Worm (Caenorhabditis elegans) whole organism, L1 larva: ENCODE results near the gene H37A05.4.

ENCODE experiments used
- F16B12.6 ChIP-seq: fragments of 150-350 bp; optimal IDR thresholded peaks from 2 replicates; lab custom pipeline; 2014; ENCODE audit warnings: missing biosample characterization, missing genetic modification characterization
- Y116A8C.19 ChIP-seq: sonication (generic microtip); optimal IDR thresholded peaks from 2 replicates; lab custom pipeline; 2016; ENCODE audit warnings: missing compliant biosample characterization, missing genetic modification characterization, borderline replicate concordance
- ama-1 ChIP-seq: fragments of 150-350 bp; optimal IDR thresholded peaks from 2 replicates; lab custom pipeline; 2014
- blmp-1 ChIP-seq: fragments of 150-350 bp; optimal IDR thresholded peaks from 2 replicates; lab custom pipeline; 2014; ENCODE audit warnings: missing biosample characterization, missing genetic modification characterization
- ceh-63 ChIP-seq: fragments of 200-800 bp; sonication (Bioruptor generic); optimal IDR thresholded peaks from 2 replicates; lab custom pipeline; 2018; ENCODE audit warnings: mild to moderate bottlenecking, missing genetic modification characterization, missing compliant biosample characterization
- ceh-82 ChIP-seq, 3 experiments: fragments of 150-350 bp in 1 of 3; sonication (generic microtip) in 2 of 3; optimal IDR thresholded peaks; 2 replicates each; lab custom pipeline; 2014 to 2017; ENCODE audit warnings: missing biosample characterization in 3 of 3, missing genetic modification characterization in 3 of 3
- dpl-1 ChIP-seq, 3 experiments: fragments of 150-350 bp in 2 of 3; sonication (generic microtip) in 1 of 3; optimal IDR thresholded peaks; 2 replicates each; lab custom pipeline; 2014 to 2017; ENCODE audit warnings: missing biosample characterization in 3 of 3, missing genetic modification characterization in 3 of 3, missing genetic modification reagents in 3 of 3
- dsc-1 ChIP-seq: sonication (generic microtip); optimal IDR thresholded peaks from 2 replicates; lab custom pipeline; 2016; ENCODE audit warnings: mild to moderate bottlenecking, missing genetic modification characterization, missing compliant biosample characterization
- egl-13 ChIP-seq: sonication (generic microtip); optimal IDR thresholded peaks from 2 replicates; lab custom pipeline; 2016; ENCODE audit warnings: missing genotype, missing genetic modification reagents, missing genetic modification characterization, missing compliant biosample characterization
- ets-5 ChIP-seq: fragments of 200-800 bp; sonication (Bioruptor generic); IDR thresholded peaks from 2 replicates; pipeline ENCODE4 v1.3.6; 2022; ENCODE audit warnings: missing genetic modification characterization, missing compliant biosample characterization
- fkh-10 ChIP-seq: sonication (generic microtip); optimal IDR thresholded peaks from 2 replicates; lab custom pipeline; 2017; ENCODE audit warnings: missing biosample characterization, missing genetic modification reagents, missing genetic modification characterization
- fos-1 ChIP-seq: fragments of 150-350 bp; optimal IDR thresholded peaks from 2 replicates; lab custom pipeline; 2014; ENCODE audit warnings: missing biosample characterization, missing genetic modification characterization
- grh-1 ChIP-seq: fragments of 200-800 bp; sonication (Bioruptor generic); IDR thresholded peaks from 2 replicates; pipeline ENCODE4 v1.3.6; 2022; ENCODE audit warnings: missing genetic modification reagents, missing genetic modification characterization, missing compliant biosample characterization
- hlh-17 ChIP-seq: fragments of 200-800 bp; sonication (Bioruptor generic); optimal IDR thresholded peaks from 2 replicates; lab custom pipeline; 2018; ENCODE audit warnings: missing genetic modification characterization, mild to moderate bottlenecking, missing compliant biosample characterization, moderate library complexity, borderline replicate concordance
- hlh-4 ChIP-seq: sonication (generic microtip); optimal IDR thresholded peaks from 2 replicates; lab custom pipeline; 2016; ENCODE audit warnings: mild to moderate bottlenecking, missing genetic modification characterization, missing compliant biosample characterization
- irx-1 ChIP-seq: sonication (generic microtip); optimal IDR thresholded peaks from 2 replicates; lab custom pipeline; 2016; ENCODE audit warnings: missing genetic modification characterization, missing compliant biosample characterization
- jun-1 ChIP-seq: fragments of 150-350 bp; optimal IDR thresholded peaks from 2 replicates; lab custom pipeline; 2014; ENCODE audit warnings: missing biosample characterization, missing genetic modification reagents, missing genetic modification characterization
- lin-35 ChIP-seq, 2 experiments: fragments of 150-350 bp; optimal IDR thresholded peaks; 2 replicates each; lab custom pipeline; 2014; ENCODE audit warnings: missing biosample characterization in 2 of 2, missing genetic modification characterization in 2 of 2, missing genetic modification reagents in 2 of 2
- lin-39 ChIP-seq: fragments of 150-350 bp; optimal IDR thresholded peaks from 2 replicates; lab custom pipeline; 2014; ENCODE audit warnings: missing biosample characterization, missing genetic modification reagents, missing genetic modification characterization
- lsy-2 ChIP-seq, 2 experiments: fragments of 150-350 bp; optimal IDR thresholded peaks; 2 replicates each; lab custom pipeline; 2014; ENCODE audit warnings: missing biosample characterization in 2 of 2, missing genetic modification characterization in 2 of 2
- mab-9 ChIP-seq: fragments of 200-800 bp; sonication (Bioruptor generic); IDR thresholded peaks from 2 replicates; pipeline ENCODE4 v1.3.6; 2022; ENCODE audit warnings: missing genetic modification reagents, missing genetic modification characterization, missing compliant biosample characterization
- mdl-1 ChIP-seq, 2 experiments: fragments of 150-350 bp; optimal IDR thresholded peaks; 2 replicates each; lab custom pipeline; 2014 to 2017; ENCODE audit warnings: missing biosample characterization in 2 of 2, missing genetic modification characterization in 2 of 2, inconsistent platforms in 1 of 2
- mef-2 ChIP-seq: fragments of 150-350 bp; optimal IDR thresholded peaks from 2 replicates; lab custom pipeline; 2014; ENCODE audit warnings: missing biosample characterization, missing genetic modification characterization
- mep-1 ChIP-seq: fragments of 150-350 bp; optimal IDR thresholded peaks from 2 replicates; lab custom pipeline; 2014; ENCODE audit warnings: missing biosample characterization, missing genetic modification characterization
- nhr-11 ChIP-seq: fragments of 150-350 bp; optimal IDR thresholded peaks from 2 replicates; lab custom pipeline; 2014; ENCODE audit warnings: missing biosample characterization, missing genetic modification characterization
- nhr-12 ChIP-seq: sonication (generic microtip); optimal IDR thresholded peaks from 2 replicates; lab custom pipeline; 2017; ENCODE audit warnings: missing biosample characterization, missing genetic modification characterization
- nhr-237 ChIP-seq: fragments of 150-350 bp; optimal IDR thresholded peaks from 2 replicates; lab custom pipeline; 2014; ENCODE audit warnings: missing biosample characterization, missing genetic modification characterization
- nhr-47 ChIP-seq: sonication (generic microtip); optimal IDR thresholded peaks from 2 replicates; lab custom pipeline; 2016; ENCODE audit warnings: mild to moderate bottlenecking, missing genetic modification characterization, moderate library complexity, missing compliant biosample characterization
- nhr-76 ChIP-seq: sonication (generic microtip); optimal IDR thresholded peaks from 2 replicates; lab custom pipeline; 2017; ENCODE audit warnings: missing biosample characterization, missing genetic modification characterization
- nhr-77 ChIP-seq: fragments of 150-350 bp; optimal IDR thresholded peaks from 2 replicates; lab custom pipeline; 2014; ENCODE audit warnings: missing biosample characterization, missing genetic modification characterization
- nhr-84 ChIP-seq: sonication (generic microtip); optimal IDR thresholded peaks from 2 replicates; lab custom pipeline; 2017; ENCODE audit warnings: missing biosample characterization, missing genetic modification characterization
- nhr-90 ChIP-seq: sonication (generic microtip); optimal IDR thresholded peaks from 2 replicates; lab custom pipeline; 2016; ENCODE audit warnings: mild to moderate bottlenecking, missing genetic modification characterization, missing compliant biosample characterization; ENCODE audit not compliant: poor library complexity
- pax-3 ChIP-seq: fragments of 200-800 bp; sonication (Bioruptor generic); optimal IDR thresholded peaks from 2 replicates; lab custom pipeline; 2018; ENCODE audit warnings: mild to moderate bottlenecking, missing genetic modification characterization, moderate library complexity, missing compliant biosample characterization
- pqm-1 ChIP-seq: sonication (generic microtip); optimal IDR thresholded peaks from 3 replicates; lab custom pipeline; 2017; ENCODE audit warnings: missing biosample characterization, missing genetic modification characterization
- skn-1 ChIP-seq: fragments of 150-350 bp; optimal IDR thresholded peaks from 2 replicates; lab custom pipeline; 2014; ENCODE audit warnings: missing biosample characterization, missing genetic modification characterization
- snpc-4 ChIP-seq: fragments of 150-350 bp; optimal IDR thresholded peaks from 2 replicates; lab custom pipeline; 2014; ENCODE audit warnings: missing biosample characterization, missing genetic modification characterization
- sox-4 ChIP-seq: sonication (generic microtip); optimal IDR thresholded peaks from 2 replicates; lab custom pipeline; 2016; ENCODE audit warnings: missing genetic modification characterization, missing compliant biosample characterization
- sup-37 ChIP-seq: fragments of 200-800 bp; sonication (Bioruptor generic); optimal IDR thresholded peaks from 2 replicates; lab custom pipeline; 2018; ENCODE audit warnings: mild to moderate bottlenecking, missing genetic modification characterization, missing compliant biosample characterization
- tbx-2 ChIP-seq: sonication (generic microtip); optimal IDR thresholded peaks from 2 replicates; lab custom pipeline; 2016; ENCODE audit warnings: missing genetic modification characterization, missing compliant biosample characterization
- unc-30 ChIP-seq: sonication (generic microtip); optimal IDR thresholded peaks from 2 replicates; lab custom pipeline; 2017; ENCODE audit warnings: missing biosample characterization, missing genetic modification characterization
- vab-15 ChIP-seq: sonication (generic microtip); optimal IDR thresholded peaks from 2 replicates; lab custom pipeline; 2017; ENCODE audit warnings: missing genotype, mild to moderate bottlenecking, missing genetic modification characterization, missing compliant biosample characterization
- zip-4 ChIP-seq: fragments of 200-800 bp; sonication (Bioruptor generic); optimal IDR thresholded peaks from 2 replicates; lab custom pipeline; 2018; ENCODE audit warnings: mild to moderate bottlenecking, missing genetic modification characterization, moderate library complexity, missing compliant biosample characterization
- ztf-11 ChIP-seq, 2 experiments: sonication (generic microtip); optimal IDR thresholded peaks; 2 replicates each; lab custom pipeline; 2016 to 2017; ENCODE audit warnings: missing genetic modification characterization in 2 of 2, missing biosample characterization in 1 of 2, missing compliant biosample characterization in 1 of 2
- ztf-4 ChIP-seq: fragments of 150-350 bp; optimal IDR thresholded peaks from 2 replicates; lab custom pipeline; 2014; ENCODE audit warnings: missing biosample characterization, missing genetic modification characterization

The H37A05.4 gene

ce11 chrV:13652322-13652721 lies 2.7 kb upstream of the H37A05.4 start:
- TF ChIP-seq dsc-1 (tag; lab: Kevin White, UChicago) (no peak), mab-9 (GFP tag; lab: Robert Waterston, UW) (no peak), lin-35 (GFP tag; optimal IDR thresholded peaks at IDR 0.05; lab: Kevin White, UChicago) (no peak), irx-1 (tag; lab: Kevin White, UChicago) (no peak), nhr-84 (tag; lab: Kevin White, UChicago) (no peak), hlh-4 (tag; lab: Kevin White, UChicago) (no peak), snpc-4 (no peak), lsy-2 (tag; optimal IDR thresholded peaks at IDR 0.05; lab: Kevin White, UChicago) (no peak), dpl-1 (GFP tag; optimal IDR thresholded peaks at IDR 0.05; lab: Kevin White, UChicago) (no peak), nhr-237 (tag; lab: Kevin White, UChicago) (no peak), ztf-4 (tag; lab: Kevin White, UChicago) (no peak), nhr-76 (no peak), nhr-47 (no peak), vab-15 (tag; lab: Kevin White, UChicago) (no peak), nhr-12 (tag; lab: Kevin White, UChicago) (no peak), nhr-77 (tag; lab: Kevin White, UChicago) (no peak), zip-4 (GFP tag; lab: Kevin White, UChicago) (no peak)

ce11 chrV:13650800-13651199 lies 1.2 kb upstream of the H37A05.4 start:
- TF ChIP-seq nhr-12 (tag; lab: Kevin White, UChicago) (no peak), tbx-2 (tag; lab: Kevin White, UChicago) (no peak), nhr-11 (tag; lab: Kevin White, UChicago) (no peak), ets-5 (GFP tag; lab: Robert Waterston, UW) (no peak), blmp-1 (tag; lab: Kevin White, UChicago) (no peak), grh-1 (GFP tag; lab: Robert Waterston, UW) (no peak), pax-3 (tag; lab: Kevin White, UChicago) (no peak), mdl-1 (tag; optimal IDR thresholded peaks at IDR 0.05; lab: Kevin White, UChicago) (no peak), ceh-63 (GFP tag; lab: Kevin White, UChicago) (no peak)

- no peak for TF ChIP-seq mef-2
- no peak for TF ChIP-seq hlh-17 (GFP tag; lab: Kevin White, UChicago)
- TF ChIP-seq nhr-84 (tag; lab: Kevin White, UChicago) = no peak
- no peak for TF ChIP-seq unc-30 (tag; lab: Kevin White, UChicago)
- no peak for TF ChIP-seq skn-1 (tag; lab: Kevin White, UChicago)
- TF ChIP-seq egl-13 (tag; lab: Kevin White, UChicago) = no peak
- no peak for TF ChIP-seq Y116A8C.19 (tag; lab: Kevin White, UChicago)
- TF ChIP-seq fos-1 (tag; lab: Kevin White, UChicago) = no peak
- no peak for TF ChIP-seq F16B12.6 (tag; lab: Kevin White, UChicago)
- no peak for TF ChIP-seq jun-1
- no peak for TF ChIP-seq sup-37 (GFP tag; lab: Kevin White, UChicago)
- TF ChIP-seq, all 84 proteins: peak for 0
Measured at ce11 chrV:13647617-13648016, 2.0 kb downstream of the H37A05.4 start.

ce11 chrV:13647185-13647584 lies 2.4 kb downstream of the H37A05.4 start:
- no peak for TF ChIP-seq nhr-90 (tag; lab: Kevin White, UChicago)
- TF ChIP-seq fkh-10 (GFP tag; lab: Kevin White, UChicago) = no peak
- no peak for TF ChIP-seq pqm-1 (tag; lab: Kevin White, UChicago)
- no peak for TF ChIP-seq ama-1
- TF ChIP-seq ztf-11 (tag; optimal IDR thresholded peaks at IDR 0.05; lab: Kevin White, UChicago) = no peak
- TF ChIP-seq lsy-2 (tag; optimal IDR thresholded peaks at IDR 0.05; lab: Kevin White, UChicago) = no peak
- no peak for TF ChIP-seq mep-1 (tag; lab: Kevin White, UChicago)
- no peak for TF ChIP-seq sox-4 (tag; lab: Kevin White, UChicago)
- TF ChIP-seq lin-39 (tag; lab: Kevin White, UChicago) = no peak
- TF ChIP-seq ceh-82 (tag; optimal IDR thresholded peaks at IDR 0.05; lab: Kevin White, UChicago) = no peak
